Fruit fly (Drosophila melanogaster): Measurements from ENCODE around the gene CG3734.

DNA sequence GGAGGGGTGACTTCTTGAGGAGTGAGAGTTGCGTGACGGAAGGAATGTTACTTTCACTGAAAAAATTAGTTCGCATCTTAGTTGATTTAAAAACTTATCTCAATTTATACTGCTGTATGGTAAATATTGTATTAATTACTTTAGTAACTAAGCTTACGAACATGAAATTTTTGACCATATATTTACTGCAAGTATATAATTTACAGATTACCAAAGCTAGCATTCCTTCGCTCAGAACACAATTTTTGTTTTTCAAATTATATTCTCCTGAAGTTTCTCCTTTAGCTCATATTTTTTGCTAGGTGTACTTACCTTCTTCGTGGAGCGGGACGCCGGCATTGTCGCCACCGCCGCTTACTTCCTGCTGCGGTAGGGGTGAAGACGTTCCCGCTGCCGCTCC, 17.0 kb upstream of the CG3734 start:
- TF ChIP-seq ttk (optimal IDR thresholded peaks at IDR 0.05), result no peak
- TF ChIP-seq psq (optimal IDR thresholded peaks at IDR 0.05), result no peak

Measured in Kc167 (cell line).